Worm (Caenorhabditis elegans) whole organism, L3 larva: Measurements from ENCODE around the gene F20E11.7.

ENCODE experiments used
- R02D3.7 ChIP-seq: fragments of 150-350 bp; optimal IDR thresholded peaks from 2 replicates; lab custom pipeline; 2014; ENCODE audit warnings: missing biosample characterization, missing genetic modification characterization
- aly-2 ChIP-seq: fragments of 150-350 bp; optimal IDR thresholded peaks from 2 replicates; lab custom pipeline; 2014; ENCODE audit warnings: missing biosample characterization, missing genetic modification characterization
- ama-1 ChIP-seq: fragments of 150-350 bp; optimal IDR thresholded peaks from 2 replicates; lab custom pipeline; 2018
- ceh-16 ChIP-seq: sonication (generic microtip); optimal IDR thresholded peaks from 2 replicates; lab custom pipeline; 2017; ENCODE audit warnings: missing biosample characterization, missing genetic modification characterization
- ceh-28 ChIP-seq: fragments of 150-350 bp; optimal IDR thresholded peaks from 2 replicates; lab custom pipeline; 2014; ENCODE audit warnings: missing biosample characterization, missing genetic modification reagents, missing genetic modification characterization
- ceh-82 ChIP-seq: fragments of 150-350 bp; optimal IDR thresholded peaks from 2 replicates; lab custom pipeline; 2014; ENCODE audit warnings: missing biosample characterization, missing genetic modification characterization
- ceh-9 ChIP-seq: sonication (generic microtip); optimal IDR thresholded peaks from 2 replicates; lab custom pipeline; 2018; ENCODE audit warnings: missing biosample characterization, missing genetic modification characterization
- daf-12 ChIP-seq: fragments of 150-350 bp; optimal IDR thresholded peaks from 2 replicates; lab custom pipeline; 2014; ENCODE audit warnings: missing biosample characterization, missing genetic modification reagents, missing genetic modification characterization
- egl-5 ChIP-seq: fragments of 150-350 bp; optimal IDR thresholded peaks from 2 replicates; lab custom pipeline; 2017; ENCODE audit warnings: missing biosample characterization, missing genetic modification reagents, missing genetic modification characterization, inconsistent platforms
- elt-2 ChIP-seq: sonication (generic microtip); optimal IDR thresholded peaks from 2 replicates; lab custom pipeline; 2016; ENCODE audit warnings: missing genetic modification reagents, mild to moderate bottlenecking, missing genetic modification characterization, missing compliant biosample characterization
- eor-1 ChIP-seq, 2 experiments: fragments of 150-350 bp; optimal IDR thresholded peaks; 2 replicates each; lab custom pipeline; 2014 to 2018; ENCODE audit warnings: missing biosample characterization in 2 of 2, missing genetic modification characterization in 2 of 2
- fkh-2 ChIP-seq: fragments of 150-350 bp; optimal IDR thresholded peaks from 2 replicates; lab custom pipeline; 2014; ENCODE audit warnings: missing biosample characterization, missing genetic modification reagents, missing genetic modification characterization
- fos-1 ChIP-seq: fragments of 150-350 bp; optimal IDR thresholded peaks from 2 replicates; lab custom pipeline; 2014; ENCODE audit warnings: missing biosample characterization, missing genetic modification characterization
- hmg-11 ChIP-seq: sonication (generic microtip); optimal IDR thresholded peaks from 2 replicates; lab custom pipeline; 2016; ENCODE audit warnings: missing genetic modification characterization, missing compliant biosample characterization
- lin-15B ChIP-seq: fragments of 150-350 bp; optimal IDR thresholded peaks from 2 replicates; lab custom pipeline; 2014; ENCODE audit warnings: missing biosample characterization, missing genetic modification characterization
- lin-39 ChIP-seq: fragments of 150-350 bp; optimal IDR thresholded peaks from 2 replicates; lab custom pipeline; 2018; ENCODE audit warnings: missing biosample characterization, missing genetic modification reagents, missing genetic modification characterization
- mdl-1 ChIP-seq: fragments of 150-350 bp; optimal IDR thresholded peaks from 2 replicates; lab custom pipeline; 2014; ENCODE audit warnings: missing biosample characterization, missing genetic modification characterization
- mml-1 ChIP-seq: fragments of 150-350 bp; sonication (generic microtip); optimal IDR thresholded peaks from 3 replicates; lab custom pipeline; 2014; ENCODE audit warnings: missing biosample characterization, missing genetic modification characterization
- nfya-1 ChIP-seq: sonication (generic microtip); optimal IDR thresholded peaks from 2 replicates; lab custom pipeline; 2017; ENCODE audit warnings: missing genetic modification characterization, mild to moderate bottlenecking, missing compliant biosample characterization, antibody characterized with exemption, moderate library complexity; ENCODE audit not compliant: insufficient read depth
- nhr-12 ChIP-seq: fragments of 150-350 bp; optimal IDR thresholded peaks from 2 replicates; lab custom pipeline; 2014; ENCODE audit warnings: missing biosample characterization, missing genetic modification characterization
- nhr-23 ChIP-seq: fragments of 150-350 bp; optimal IDR thresholded peaks from 2 replicates; lab custom pipeline; 2014; ENCODE audit warnings: missing biosample characterization, missing genetic modification reagents, missing genetic modification characterization
- nhr-25 ChIP-seq: sonication (generic microtip); optimal IDR thresholded peaks from 2 replicates; lab custom pipeline; 2017; ENCODE audit warnings: missing biosample characterization, missing genetic modification characterization
- nhr-28 ChIP-seq: fragments of 150-350 bp; optimal IDR thresholded peaks from 2 replicates; lab custom pipeline; 2014; ENCODE audit warnings: missing biosample characterization, missing genetic modification characterization
- nhr-43 ChIP-seq: sonication (generic microtip); optimal IDR thresholded peaks from 2 replicates; lab custom pipeline; 2016; ENCODE audit warnings: mild to moderate bottlenecking, missing genetic modification characterization, missing compliant biosample characterization; ENCODE audit not compliant: poor library complexity, severe bottlenecking
- nhr-76 ChIP-seq: fragments of 150-350 bp; sonication (generic microtip); optimal IDR thresholded peaks from 5 replicates; lab custom pipeline; 2014; ENCODE audit warnings: missing biosample characterization, missing genetic modification characterization
- nhr-77 ChIP-seq: fragments of 150-350 bp; optimal IDR thresholded peaks from 2 replicates; lab custom pipeline; 2014; ENCODE audit warnings: missing biosample characterization, missing genetic modification characterization
- pqm-1 ChIP-seq: fragments of 150-350 bp; optimal IDR thresholded peaks from 2 replicates; lab custom pipeline; 2017; ENCODE audit warnings: missing biosample characterization, missing genetic modification characterization, inconsistent platforms
- skn-1 ChIP-seq: fragments of 150-350 bp; optimal IDR thresholded peaks from 2 replicates; lab custom pipeline; 2014; ENCODE audit warnings: missing biosample characterization, missing genetic modification characterization
- snpc-4 ChIP-seq: fragments of 150-350 bp; optimal IDR thresholded peaks from 2 replicates; lab custom pipeline; 2014; ENCODE audit warnings: missing biosample characterization, missing genetic modification characterization
- tbx-2 ChIP-seq: sonication (generic microtip); optimal IDR thresholded peaks from 2 replicates; lab custom pipeline; 2016; ENCODE audit warnings: mild to moderate bottlenecking, missing genetic modification characterization, missing compliant biosample characterization
- unc-62 ChIP-seq: fragments of 150-350 bp; sonication (generic microtip); optimal IDR thresholded peaks from 4 replicates; lab custom pipeline; 2014; ENCODE audit warnings: missing biosample characterization, missing genetic modification reagents, missing genetic modification characterization
- zag-1 ChIP-seq: fragments of 150-350 bp; optimal IDR thresholded peaks from 2 replicates; lab custom pipeline; 2014; ENCODE audit warnings: missing biosample characterization, missing genetic modification characterization
- ztf-11 ChIP-seq: fragments of 150-350 bp; optimal IDR thresholded peaks from 2 replicates; lab custom pipeline; 2014; ENCODE audit warnings: missing biosample characterization, missing genetic modification characterization
- ztf-4 ChIP-seq: fragments of 150-350 bp; optimal IDR thresholded peaks from 2 replicates; lab custom pipeline; 2014; ENCODE audit warnings: missing biosample characterization, missing genetic modification characterization

Gene F20E11.7

DNA sequence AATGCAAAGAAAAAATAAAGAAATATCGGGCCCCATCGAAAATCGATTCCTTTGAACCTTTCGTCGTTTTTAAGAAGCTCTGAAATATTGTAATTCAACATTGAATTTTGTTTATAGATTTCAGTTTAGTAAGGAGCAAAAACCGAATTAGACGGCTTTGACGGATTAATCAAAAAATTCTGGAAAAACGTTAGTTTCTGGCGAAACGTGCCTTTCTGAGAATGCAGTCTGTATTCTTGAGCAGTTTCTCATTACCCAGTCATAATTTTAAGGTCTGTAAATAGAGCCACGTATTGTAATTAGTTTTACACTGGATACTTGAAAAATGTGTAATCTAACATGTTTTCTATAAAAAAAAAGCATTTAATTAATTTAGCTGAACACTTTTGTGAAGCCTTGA lies 4.3 kb upstream of the F20E11.7 start, which contains the start of gene srz-48:
Gene srz-48 (minus strand): TSS at position 101 of the 400 bp plus-strand sequence.
- TF ChIP-seq R02D3.7 (tag; lab: Kevin White, UChicago) (no peak), lin-39 (tag; lab: Kevin White, UChicago) (no peak), zag-1 (no peak), nhr-28 (tag; lab: Kevin White, UChicago) (no peak), ceh-82 (tag; lab: Kevin White, UChicago) (no peak), tbx-2 (tag; lab: Kevin White, UChicago) (no peak), nhr-23 (no peak), nhr-12 (tag; lab: Kevin White, UChicago) (no peak), ztf-4 (tag; lab: Kevin White, UChicago) (no peak), elt-2 (tag; lab: Kevin White, UChicago) (no peak), fkh-2 (tag; lab: Kevin White, UChicago) (no peak), pqm-1 (tag; lab: Kevin White, UChicago) (no peak), lin-15B (no peak), daf-12 (tag; lab: Kevin White, UChicago) (no peak), snpc-4 (no peak)
- TF ChIP-seq, all 47 proteins: peak for 0

- TF ChIP-seq nhr-76 (tag; lab: Kevin White, UChicago) (no peak), hmg-11 (no peak), R02D3.7 (tag; lab: Kevin White, UChicago) (no peak), ceh-28 (tag; lab: Kevin White, UChicago) (no peak), pqm-1 (tag; lab: Kevin White, UChicago) (no peak)
Observed at ce11 chrV:17466751-17467150, 2.4 kb downstream of the F20E11.7 start, which contains the start of gene srw-72. TSS of gene srw-72 (plus strand) at chrV:17467051.

ce11 chrV:17467881-17468280 lies 3.5 kb downstream of the F20E11.7 start:
- TF ChIP-seq R02D3.7 (tag; lab: Kevin White, UChicago): no peak
- TF ChIP-seq, all 47 proteins: peak for 0

ce11 chrV:17469180-17469579 lies 4.8 kb downstream of the F20E11.7 start, which contains the start of gene F20E11.17:
TSS of gene F20E11.17 (minus strand) at chrV:17469280.
- TF ChIP-seq nfya-1 (no peak), R02D3.7 (tag; lab: Kevin White, UChicago) (no peak), nhr-43 (no peak), ceh-9 (tag; lab: Kevin White, UChicago) (no peak), ceh-16 (no peak), nhr-77 (tag; lab: Kevin White, UChicago) (no peak), fos-1 (no peak), eor-1 (tag; optimal IDR thresholded peaks at IDR 0.05; lab: Kevin White, UChicago) (no peak), unc-62 (GFP tag; lab: Kevin White, UChicago) (no peak), lin-15B (no peak), egl-5 (tag; lab: Kevin White, UChicago) (no peak), nhr-25 (tag; lab: Kevin White, UChicago) (no peak), aly-2 (tag; lab: Kevin White, UChicago) (no peak), mdl-1 (no peak), tbx-2 (tag; lab: Kevin White, UChicago) (no peak), ztf-11 (tag; lab: Kevin White, UChicago) (no peak), elt-2 (tag; lab: Kevin White, UChicago) (no peak)
- TF ChIP-seq, all 47 proteins: peak for 0

DNA sequence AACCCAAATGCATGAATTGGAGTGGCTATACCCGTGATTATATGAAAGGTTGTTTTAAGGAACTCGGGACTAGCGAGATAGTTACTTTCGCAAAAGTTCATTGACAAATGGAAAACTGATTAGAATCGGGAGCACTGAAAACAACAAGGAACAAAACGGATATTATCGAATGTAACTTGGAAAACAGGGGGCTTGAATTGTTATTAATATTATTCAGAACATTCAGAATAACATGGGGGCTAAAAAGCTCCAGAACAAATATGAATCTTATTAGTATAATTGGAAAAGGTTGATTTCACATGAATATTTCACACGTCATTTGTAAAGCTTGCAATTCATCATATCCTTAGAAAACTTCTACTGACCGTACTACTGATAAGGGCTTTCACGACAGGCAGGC lies 7.2 kb downstream of the F20E11.7 start, which contains the start of gene srh-235:
Gene srh-235 (minus strand): TSS at position 101 of the 400 bp plus-strand sequence.
- TF ChIP-seq skn-1 (tag; lab: Kevin White, UChicago): no peak
- TF ChIP-seq zag-1: no peak
- no peak for TF ChIP-seq ama-1 (lab: Kevin White, UChicago)
- TF ChIP-seq pqm-1 (tag; lab: Kevin White, UChicago): no peak
- TF ChIP-seq mml-1 (tag; lab: Kevin White, UChicago): no peak
- TF ChIP-seq elt-2 (tag; lab: Kevin White, UChicago): no peak
- TF ChIP-seq lin-39 (tag; lab: Kevin White, UChicago): no peak
- TF ChIP-seq, all 47 proteins: peak for 0
